Worm (Caenorhabditis elegans): ENCODE measurements around the gene F09E5.7.

Gene F09E5.7

DNA sequence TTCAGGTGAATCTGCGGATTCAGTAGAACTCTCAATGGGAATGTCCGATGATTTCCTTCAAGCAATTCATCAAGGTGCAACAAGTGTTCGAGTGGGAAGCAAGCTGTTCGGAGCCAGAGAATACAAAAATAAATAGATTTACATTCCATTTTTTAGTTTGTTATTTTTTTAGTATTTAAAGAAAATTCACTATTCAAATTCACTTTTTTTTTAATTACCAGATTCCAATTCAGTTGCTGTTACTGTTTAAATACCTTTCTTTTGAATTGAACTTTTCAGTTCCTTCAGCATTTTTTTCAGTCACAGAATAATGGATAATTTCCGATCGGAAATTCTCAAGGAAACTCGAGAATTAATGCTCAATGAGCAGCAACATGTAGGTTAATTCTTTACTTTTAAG, at the start of gene F09E5.7:
Gene F09E5.7, plus strand, starts transcription at position 301 of the 400 bp plus-strand sequence.
- TF ChIP-seq lsy-2 (tag; optimal IDR thresholded peaks at IDR 0.05) (no peak), elt-3 (tag; optimal IDR thresholded peaks at IDR 0.05) (no peak), nhr-77 (tag; optimal IDR thresholded peaks at IDR 0.05) (no peak), peb-1 (tag; optimal IDR thresholded peaks at IDR 0.05) (no peak), C34F6.9 (tag; optimal IDR thresholded peaks at IDR 0.05) (no peak), ztf-11 (tag; optimal IDR thresholded peaks at IDR 0.05) (no peak), nhr-12 (tag; optimal IDR thresholded peaks at IDR 0.05) (no peak), F13H6.1 (tag; optimal IDR thresholded peaks at IDR 0.05) (no peak), ZK546.5 (tag; optimal IDR thresholded peaks at IDR 0.05) (no peak), sma-9 (GFP tag; optimal IDR thresholded peaks at IDR 0.05) (no peak), sma-9 (tag; optimal IDR thresholded peaks at IDR 0.05) (no peak), unc-62 (GFP tag; optimal IDR thresholded peaks at IDR 0.05) (no peak), crh-2 (tag; optimal IDR thresholded peaks at IDR 0.05) (no peak), ama-1 (optimal IDR thresholded peaks at IDR 0.05) (no peak), egl-27 (tag; optimal IDR thresholded peaks at IDR 0.05) (no peak), sma-3 (GFP tag; optimal IDR thresholded peaks at IDR 0.05) (no peak)

DNA sequence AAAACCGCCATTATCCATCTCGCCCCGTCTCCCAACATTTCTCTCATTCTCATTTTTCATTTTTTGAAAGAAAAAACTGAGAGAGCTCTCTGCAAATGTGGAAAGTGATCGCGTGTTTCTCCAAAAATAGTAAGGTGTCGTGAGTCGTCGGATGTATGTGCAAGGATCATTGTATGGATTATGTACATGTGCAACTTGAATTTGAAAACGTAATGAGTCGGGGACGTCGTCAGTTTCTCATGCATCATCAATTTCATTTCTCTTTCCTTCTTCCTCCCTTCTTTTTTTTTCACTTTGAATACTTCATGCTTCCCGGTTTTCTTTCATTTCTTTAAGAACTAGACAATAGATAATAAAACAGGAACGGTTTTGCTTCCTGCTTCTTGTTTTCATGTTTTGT, 46.8 kb upstream of the F09E5.7 start:
- TF ChIP-seq C34F6.9 (tag; optimal IDR thresholded peaks at IDR 0.05) (peak; percentile 7), unc-55 (GFP tag; optimal IDR thresholded peaks at IDR 0.05) (peak; percentile 67), zag-1 (tag; optimal IDR thresholded peaks at IDR 0.05) (no peak), snpc-4 (tag; optimal IDR thresholded peaks at IDR 0.05) (no peak), sma-9 (GFP tag; optimal IDR thresholded peaks at IDR 0.05) (peak; percentile 24), sma-9 (tag; optimal IDR thresholded peaks at IDR 0.05) (no peak)

DNA sequence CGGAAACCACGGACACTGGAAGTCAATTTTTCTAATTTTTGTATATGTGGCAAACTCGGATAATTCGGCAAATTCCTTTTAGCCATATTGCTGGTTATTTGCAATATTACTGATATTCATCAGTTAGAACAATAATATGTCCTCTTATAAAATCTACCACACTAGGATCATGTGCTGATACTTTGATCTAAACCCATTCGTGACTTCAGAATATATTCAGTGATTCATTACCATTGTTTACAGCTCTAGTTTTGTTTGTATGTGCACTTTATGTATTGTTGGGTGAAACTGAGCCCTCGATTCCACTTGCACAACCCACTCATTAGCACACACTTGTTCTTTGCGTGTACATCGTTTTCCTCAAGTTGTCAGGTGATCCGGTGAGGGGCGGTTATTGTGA, 45.7 kb upstream of the F09E5.7 start:
- TF ChIP-seq mbf-1 (tag; optimal IDR thresholded peaks at IDR 0.05) (no peak), peb-1 (tag; optimal IDR thresholded peaks at IDR 0.05) (no peak), unc-39 (tag; optimal IDR thresholded peaks at IDR 0.05) (no peak), lsy-2 (tag; optimal IDR thresholded peaks at IDR 0.05) (no peak)

DNA sequence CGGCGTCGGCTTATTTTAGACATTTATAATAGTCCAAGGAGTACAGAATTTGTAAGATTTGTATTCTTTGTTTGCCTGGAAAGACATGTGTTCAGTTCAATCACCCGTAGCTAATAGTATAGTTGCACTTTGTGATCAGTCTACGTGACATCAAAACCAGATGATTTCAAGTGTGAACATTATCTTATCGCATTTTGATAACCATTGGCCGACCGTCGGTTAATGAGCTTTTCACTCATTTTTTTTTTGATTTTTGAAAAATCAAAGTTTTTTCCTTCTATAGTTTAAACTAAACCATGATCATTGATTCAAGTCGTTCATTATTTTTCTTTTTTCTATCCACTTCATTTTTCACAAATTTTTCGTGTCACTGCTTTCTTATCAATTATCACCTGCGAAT, 44.7 kb upstream of the F09E5.7 start:
- TF ChIP-seq blmp-1 (tag; optimal IDR thresholded peaks at IDR 0.05; ENCODE audit: insufficient read depth): no peak
- no peak for TF ChIP-seq nhr-25 (tag; optimal IDR thresholded peaks at IDR 0.05)
- TF ChIP-seq F13H6.1 (tag; optimal IDR thresholded peaks at IDR 0.05): peak; percentile 16
- no peak for TF ChIP-seq Y55F3AM.14 (GFP tag; optimal IDR thresholded peaks at IDR 0.05)
- TF ChIP-seq fos-1 (tag; optimal IDR thresholded peaks at IDR 0.05): peak; percentile 56
- TF ChIP-seq elt-3 (tag; optimal IDR thresholded peaks at IDR 0.05): no peak
- TF ChIP-seq sma-9 (GFP tag; optimal IDR thresholded peaks at IDR 0.05): peak; percentile 83
- TF ChIP-seq sma-9 (tag; optimal IDR thresholded peaks at IDR 0.05): no peak

DNA sequence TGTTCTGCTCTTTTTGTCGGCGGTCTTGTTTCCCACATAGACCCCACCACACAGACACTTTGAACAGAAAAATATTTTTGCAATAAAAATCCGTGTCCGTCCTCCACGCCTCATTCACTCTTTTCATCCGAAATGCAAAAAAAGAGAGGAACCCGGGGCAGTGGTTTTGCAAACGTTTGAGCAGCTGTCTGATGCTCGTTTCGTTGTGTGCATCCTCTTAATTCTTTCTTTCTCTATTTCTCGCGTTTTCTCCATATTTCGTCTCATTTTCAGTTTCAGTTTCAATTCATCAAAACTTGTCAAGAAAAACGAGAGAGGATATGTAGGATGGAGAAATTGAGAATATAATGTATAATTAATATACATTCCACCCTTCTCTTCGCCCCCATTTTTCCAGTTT, 42.9 kb upstream of the F09E5.7 start:
- TF ChIP-seq unc-55 (GFP tag; optimal IDR thresholded peaks at IDR 0.05) (peak; percentile 79), sma-9 (GFP tag; optimal IDR thresholded peaks at IDR 0.05) (no peak), sma-9 (tag; optimal IDR thresholded peaks at IDR 0.05) (no peak), C34F6.9 (tag; optimal IDR thresholded peaks at IDR 0.05) (peak; percentile 33)

DNA sequence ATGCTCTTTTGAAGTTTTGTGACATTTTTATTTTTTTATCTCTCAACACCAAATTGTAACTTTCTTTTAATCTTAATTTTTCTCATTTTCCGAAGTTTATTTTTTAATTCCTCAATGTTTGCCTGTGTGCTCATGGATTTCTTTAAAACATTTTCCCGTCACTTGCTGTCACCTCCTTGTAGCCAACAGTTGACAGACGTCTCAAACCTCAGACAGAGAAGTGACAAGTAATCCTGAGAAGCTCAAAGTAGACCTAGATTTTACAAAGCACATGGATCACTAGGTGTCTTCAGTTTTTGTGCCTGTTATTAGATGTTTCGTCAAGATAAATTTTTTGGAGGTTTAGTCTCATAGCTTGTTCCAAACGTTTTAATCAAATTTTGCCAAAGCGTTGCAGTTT, 42.2 kb upstream of the F09E5.7 start:
- TF ChIP-seq zag-1 (tag; optimal IDR thresholded peaks at IDR 0.05): no peak
- TF ChIP-seq sma-9 (GFP tag; optimal IDR thresholded peaks at IDR 0.05): no peak
- no peak for TF ChIP-seq sma-9 (tag; optimal IDR thresholded peaks at IDR 0.05)
- TF ChIP-seq ama-1 (optimal IDR thresholded peaks at IDR 0.05): no peak
- no peak for TF ChIP-seq C34F6.9 (tag; optimal IDR thresholded peaks at IDR 0.05)
- TF ChIP-seq crh-2 (tag; optimal IDR thresholded peaks at IDR 0.05): no peak
- no peak for TF ChIP-seq mdl-1 (tag; optimal IDR thresholded peaks at IDR 0.05)
- TF ChIP-seq skn-1 (tag; optimal IDR thresholded peaks at IDR 0.05): no peak
- TF ChIP-seq Y55F3AM.14 (GFP tag; optimal IDR thresholded peaks at IDR 0.05): no peak
- no peak for TF ChIP-seq nhr-129 (tag; optimal IDR thresholded peaks at IDR 0.05)
- TF ChIP-seq nhr-12 (tag; optimal IDR thresholded peaks at IDR 0.05): no peak
- no peak for TF ChIP-seq nhr-237 (tag; optimal IDR thresholded peaks at IDR 0.05)
- TF ChIP-seq nhr-21 (tag; optimal IDR thresholded peaks at IDR 0.05): no peak

DNA sequence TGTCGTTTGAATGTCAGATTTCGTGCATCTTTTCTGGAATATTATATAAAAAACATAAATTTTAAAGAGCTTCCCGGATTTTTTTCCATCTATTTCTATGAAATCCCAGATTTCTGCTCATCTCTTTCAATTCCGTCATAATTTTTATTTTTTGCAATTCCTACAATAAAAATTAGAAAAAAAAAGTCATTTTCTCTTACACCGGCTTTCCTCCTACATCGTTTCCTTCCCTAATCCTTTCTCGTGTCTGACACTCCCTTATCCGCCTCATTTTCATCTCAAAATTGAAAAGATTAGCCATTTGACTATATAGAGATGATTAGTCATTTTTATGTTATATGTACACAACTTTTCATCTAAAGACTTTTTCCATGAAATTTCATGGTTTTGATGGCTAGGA, 41.1 kb upstream of the F09E5.7 start:
- TF ChIP-seq ceh-16 (tag; optimal IDR thresholded peaks at IDR 0.05) (no peak), ZK546.5 (tag; optimal IDR thresholded peaks at IDR 0.05) (no peak), ztf-1 (GFP tag; conservative IDR thresholded peaks at IDR 0.05) (no peak), F13H6.1 (tag; optimal IDR thresholded peaks at IDR 0.05) (no peak), nhr-77 (tag; optimal IDR thresholded peaks at IDR 0.05) (no peak), ceh-82 (tag; optimal IDR thresholded peaks at IDR 0.05) (no peak), unc-39 (tag; optimal IDR thresholded peaks at IDR 0.05) (no peak), dmd-4 (tag; optimal IDR thresholded peaks at IDR 0.05) (no peak), lin-39 (tag; optimal IDR thresholded peaks at IDR 0.05) (no peak), nhr-10 (tag; optimal IDR thresholded peaks at IDR 0.05) (no peak), nhr-25 (tag; optimal IDR thresholded peaks at IDR 0.05) (no peak), mbf-1 (tag; optimal IDR thresholded peaks at IDR 0.05) (no peak), sma-3 (GFP tag; optimal IDR thresholded peaks at IDR 0.05) (no peak), zag-1 (tag; optimal IDR thresholded peaks at IDR 0.05) (no peak), mdl-1 (tag; optimal IDR thresholded peaks at IDR 0.05) (no peak)
